Fruit fly (Drosophila melanogaster): Measurements from ENCODE around the gene CG14736.

The CG14736 gene

DNA sequence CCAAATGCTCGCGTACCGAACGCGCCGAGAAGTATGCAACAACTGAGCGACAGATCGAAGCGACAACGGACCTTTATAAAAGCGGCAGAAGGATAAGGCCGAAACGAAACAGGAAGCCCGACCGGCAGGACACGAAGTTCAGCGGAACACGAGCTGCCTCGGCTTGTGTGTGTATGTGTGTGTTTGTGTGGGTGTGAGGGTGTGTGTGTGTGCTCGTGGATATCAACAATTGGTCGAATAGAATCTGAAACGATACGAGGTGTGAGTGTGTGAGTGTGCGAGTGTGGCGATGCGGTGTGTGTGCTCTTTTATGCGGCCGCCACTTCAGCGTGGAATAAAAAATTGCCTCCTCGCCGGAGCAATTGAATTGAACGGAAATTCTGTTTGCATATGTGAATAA, 34.9 kb upstream of the CG14736 start, which contains the start of gene Tk (continued):
- TF ChIP-seq CG12155 (GFP tag; optimal IDR thresholded peaks at IDR 0.05) (no peak), cato (GFP tag; optimal IDR thresholded peaks at IDR 0.05; ENCODE audit: borderline replicate concordance) (no peak), ATbp (GFP tag; optimal IDR thresholded peaks at IDR 0.05) (no peak), PHDP (tag; optimal IDR thresholded peaks at IDR 0.05) (no peak), Ptx1 (GFP tag; IDR thresholded peaks at IDR 0.05) (no peak), jing (GFP tag; optimal IDR thresholded peaks at IDR 0.05) (no peak), kay (GFP tag; optimal IDR thresholded peaks at IDR 0.05) (no peak), Deaf1 (tag; optimal IDR thresholded peaks at IDR 0.05) (peak; percentile 96), stwl (tag; optimal IDR thresholded peaks at IDR 0.05) (no peak), zfh1 (GFP tag; IDR thresholded peaks at IDR 0.05) (no peak), dpn (GFP tag; optimal IDR thresholded peaks at IDR 0.05) (no peak), CG11504 (tag; optimal IDR thresholded peaks at IDR 0.05) (peak; percentile 25), CG10543 (GFP tag; optimal IDR thresholded peaks at IDR 0.05) (no peak), Nf-YB (GFP tag; optimal IDR thresholded peaks at IDR 0.05) (peak; percentile 79), cg (GFP tag; optimal IDR thresholded peaks at IDR 0.05) (peak; percentile 63), CG6689 (GFP tag; IDR thresholded peaks at IDR 0.05) (no peak), Side (GFP tag; optimal IDR thresholded peaks at IDR 0.05) (no peak), Sin3A (optimal IDR thresholded peaks at IDR 0.05) (no peak), tll (GFP tag; optimal IDR thresholded peaks at IDR 0.05) (no peak), CG12769 (tag; optimal IDR thresholded peaks at IDR 0.05) (no peak), CG10366 (GFP tag; IDR thresholded peaks at IDR 0.05) (no peak), CG9876 (GFP tag; optimal IDR thresholded peaks at IDR 0.05) (no peak), CG6683 (GFP tag; optimal IDR thresholded peaks at IDR 0.05) (no peak), CHES-1-like (GFP tag; optimal IDR thresholded peaks at IDR 0.05) (no peak), CG13894 (tag; optimal IDR thresholded peaks at IDR 0.05) (no peak), CG11247 (GFP tag; IDR thresholded peaks at IDR 0.05) (no peak), CG10267 (tag; optimal IDR thresholded peaks at IDR 0.05) (no peak), NC2α (GFP tag; optimal IDR thresholded peaks at IDR 0.05) (no peak), CG8089 (GFP tag; optimal IDR thresholded peaks at IDR 0.05) (no peak), pb (GFP tag; optimal IDR thresholded peaks at IDR 0.05) (no peak), gcm (GFP tag; optimal IDR thresholded peaks at IDR 0.05) (no peak), slbo (GFP tag; IDR thresholded peaks at IDR 0.05) (no peak), insv (GFP tag; optimal IDR thresholded peaks at IDR 0.05) (no peak), D (optimal IDR thresholded peaks at IDR 0.05) (peak; percentile 27), D (GFP tag; optimal IDR thresholded peaks at IDR 0.05) (no peak), CG15514 (GFP tag; optimal IDR thresholded peaks at IDR 0.05) (no peak), CG7357 (GFP tag; IDR thresholded peaks at IDR 0.05) (no peak)

DNA sequence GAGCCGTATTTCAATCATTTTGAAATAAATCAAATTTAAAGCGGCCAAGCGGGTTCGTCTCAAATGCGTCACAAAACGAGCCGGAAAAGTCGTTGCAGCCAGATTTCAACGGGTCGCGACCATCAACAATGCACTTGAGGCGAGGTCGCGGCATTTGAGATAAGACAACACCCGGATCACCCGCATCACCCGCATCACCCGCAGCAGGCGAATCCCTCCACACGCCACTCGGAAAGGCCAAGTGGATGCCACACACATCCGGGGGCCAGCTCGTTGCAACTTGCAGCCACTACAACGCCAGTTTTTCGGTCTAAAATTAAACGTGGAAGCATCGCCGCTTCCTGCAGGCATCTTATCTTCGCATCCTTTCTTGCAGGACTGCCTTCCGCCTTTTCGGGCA, 33.9 kb upstream of the CG14736 start:
- TF ChIP-seq crol (GFP tag; IDR thresholded peaks at IDR 0.05) (peak; percentile 45), CG14441 (GFP tag; IDR thresholded peaks at IDR 0.05) (no peak), CG2199 (GFP tag; IDR thresholded peaks at IDR 0.05) (0 out of 3 replicates have a peak, but pooled peaks have one; percentile 56), gcm (GFP tag; optimal IDR thresholded peaks at IDR 0.05) (peak; percentile 87), CG11456 (GFP tag; IDR thresholded peaks at IDR 0.05) (0 out of 3 replicates have a peak, but pooled peaks have one; percentile 25), bowl (GFP tag; IDR thresholded peaks at IDR 0.05) (0 out of 2 replicates have a peak, but pooled peaks have one; percentile 12), so (GFP tag; IDR thresholded peaks at IDR 0.05) (no peak)
